Worm (Caenorhabditis elegans) whole organism, L4 larva: ENCODE measurements around the gene fipr-15.

Experiments used
- D1046.2 ChIP-seq: fragments of 200-800 bp; sonication (Bioruptor generic); IDR thresholded peaks from 2 replicates; pipeline ENCODE4 v1.3.6; 2022; ENCODE audit warnings: missing genetic modification characterization, missing compliant biosample characterization
- R02D3.7 ChIP-seq: fragments of 150-350 bp; sonication (generic microtip); optimal IDR thresholded peaks from 3 replicates; lab custom pipeline; 2014; ENCODE audit warnings: missing biosample characterization, missing genetic modification characterization
- T20F7.1 ChIP-seq: fragments of 200-800 bp; sonication (Bioruptor generic); optimal IDR thresholded peaks from 2 replicates; lab custom pipeline; 2018; ENCODE audit warnings: mild to moderate bottlenecking, missing genetic modification characterization, missing compliant biosample characterization
- ZK546.5 ChIP-seq, 2 experiments: sonication (generic microtip); optimal IDR thresholded peaks; 2 replicates each; lab custom pipeline; 2017; ENCODE audit warnings: missing biosample characterization in 2 of 2, missing genetic modification characterization in 2 of 2
- aha-1 ChIP-seq: fragments of 150-350 bp; peaks from one replicate; lab custom pipeline; 2014; ENCODE audit warnings: missing biosample characterization, missing genetic modification characterization
- ceh-20 ChIP-seq: fragments of 200-800 bp; sonication (Bioruptor generic); IDR thresholded peaks from 2 replicates; pipeline ENCODE4 v1.3.6; 2022; ENCODE audit warnings: missing genetic modification reagents, missing genetic modification characterization, missing compliant biosample characterization
- ceh-28 ChIP-seq: fragments of 150-350 bp; optimal IDR thresholded peaks from 2 replicates; lab custom pipeline; 2014; ENCODE audit warnings: missing biosample characterization, missing genetic modification reagents, missing genetic modification characterization
- ceh-62 ChIP-seq: sonication (generic microtip); optimal IDR thresholded peaks from 2 replicates; lab custom pipeline; 2017; ENCODE audit warnings: missing biosample characterization, missing genetic modification characterization
- ceh-82 ChIP-seq: sonication (generic microtip); optimal IDR thresholded peaks from 2 replicates; lab custom pipeline; 2017; ENCODE audit warnings: missing biosample characterization, missing genetic modification characterization
- ctbp-1 ChIP-seq: fragments of 200-800 bp; sonication (Bioruptor generic); IDR thresholded peaks from 2 replicates; pipeline ENCODE4 v1.3.6; 2022; ENCODE audit warnings: missing genetic modification reagents, missing genetic modification characterization, missing compliant biosample characterization
- daf-16 ChIP-seq, 3 experiments: sonication (generic microtip); optimal IDR thresholded peaks; 2 replicates each; lab custom pipeline; 2016 to 2017; ENCODE audit warnings: missing genetic modification characterization in 3 of 3, missing genetic modification reagents in 3 of 3, mild to moderate bottlenecking in 2 of 3, missing compliant biosample characterization in 2 of 3, missing biosample characterization in 1 of 3, moderate library complexity in 1 of 3
- daf-19 ChIP-seq: fragments of 200-800 bp; sonication (Bioruptor generic); conservative IDR thresholded peaks from 2 replicates; pipeline ENCODE4 v1.3.6; 2022; ENCODE audit warnings: missing genetic modification characterization, missing compliant biosample characterization
- daf-8 ChIP-seq: fragments of 200-800 bp; sonication (Bioruptor generic); IDR thresholded peaks from 2 replicates; pipeline ENCODE4 v1.3.6; 2022; ENCODE audit warnings: missing genetic modification characterization, missing compliant biosample characterization
- dmd-6 ChIP-seq: fragments of 200-800 bp; sonication (Bioruptor generic); IDR thresholded peaks from 2 replicates; pipeline ENCODE4 v1.3.6; 2022; ENCODE audit warnings: missing genetic modification reagents, missing genetic modification characterization, missing compliant biosample characterization
- dpl-1 ChIP-seq: fragments of 150-350 bp; optimal IDR thresholded peaks from 2 replicates; lab custom pipeline; 2014; ENCODE audit warnings: missing biosample characterization, missing genetic modification reagents, missing genetic modification characterization
- dve-1 ChIP-seq: sonication (generic microtip); optimal IDR thresholded peaks from 2 replicates; lab custom pipeline; 2017; ENCODE audit warnings: antibody characterized with exemption, mild to moderate bottlenecking, missing genetic modification characterization, missing compliant biosample characterization; ENCODE audit not compliant: insufficient read depth
- fkh-10 ChIP-seq: fragments of 150-350 bp; optimal IDR thresholded peaks from 2 replicates; lab custom pipeline; 2014; ENCODE audit warnings: missing biosample characterization, missing genetic modification reagents, missing genetic modification characterization
- gei-8 ChIP-seq: fragments of 200-800 bp; sonication (Bioruptor generic); optimal IDR thresholded peaks from 2 replicates; lab custom pipeline; 2018; ENCODE audit warnings: mild to moderate bottlenecking, missing genetic modification characterization, missing compliant biosample characterization
- hif-1 ChIP-seq, 2 experiments: sonication (generic microtip); optimal IDR thresholded peaks; 2 replicates each; lab custom pipeline; 2016 to 2017; ENCODE audit warnings: missing compliant biosample characterization in 2 of 2, missing genetic modification characterization in 2 of 2, missing genetic modification reagents in 2 of 2, missing genotype in 2 of 2, mild to moderate bottlenecking in 1 of 2
- hlh-11 ChIP-seq: fragments of 200-800 bp; sonication (Bioruptor generic); optimal IDR thresholded peaks from 2 replicates; lab custom pipeline; 2018; ENCODE audit warnings: mild to moderate bottlenecking, missing genetic modification characterization, missing compliant biosample characterization
- hlh-30 ChIP-seq: sonication (generic microtip); optimal IDR thresholded peaks from 2 replicates; lab custom pipeline; 2017; ENCODE audit warnings: antibody characterized with exemption, mild to moderate bottlenecking, missing genetic modification characterization, missing compliant biosample characterization; ENCODE audit not compliant: insufficient read depth
- lin-13 ChIP-seq: fragments of 150-350 bp; optimal IDR thresholded peaks from 2 replicates; lab custom pipeline; 2014; ENCODE audit warnings: missing biosample characterization, missing genetic modification reagents, missing genetic modification characterization
- lin-29 ChIP-seq: fragments of 200-800 bp; sonication (Bioruptor generic); IDR thresholded peaks from 2 replicates; pipeline ENCODE4 v1.3.6; 2022; ENCODE audit warnings: missing genetic modification reagents, missing genetic modification characterization, missing compliant biosample characterization
- lir-3 ChIP-seq: sonication (generic microtip); optimal IDR thresholded peaks from 2 replicates; lab custom pipeline; 2016; ENCODE audit warnings: mild to moderate bottlenecking, missing genetic modification characterization, missing compliant biosample characterization
- madf-5 ChIP-seq, 2 experiments: fragments of 200-800 bp; sonication (Bioruptor generic); IDR thresholded peaks; 2 replicates each; pipeline ENCODE4 v1.3.6; 2022; ENCODE audit warnings: missing compliant biosample characterization in 2 of 2, missing genetic modification characterization in 2 of 2
- mdl-1 ChIP-seq, 2 experiments: fragments of 150-350 bp in 1 of 2; sonication (generic microtip) in 1 of 2; optimal IDR thresholded peaks; 2 replicates each; lab custom pipeline; 2014 to 2017; ENCODE audit warnings: missing biosample characterization in 2 of 2, missing genetic modification characterization in 2 of 2
- mdt-29 ChIP-seq: fragments of 200-800 bp; sonication (Bioruptor generic); IDR thresholded peaks from 2 replicates; pipeline ENCODE4 v1.3.6; 2022; ENCODE audit warnings: missing genetic modification reagents, missing genetic modification characterization, missing compliant biosample characterization
- mxl-3 ChIP-seq: fragments of 200-800 bp; sonication (Bioruptor generic); optimal IDR thresholded peaks from 2 replicates; lab custom pipeline; 2018; ENCODE audit warnings: mild to moderate bottlenecking, missing genetic modification characterization, missing compliant biosample characterization
- nhr-10 ChIP-seq: fragments of 150-350 bp; optimal IDR thresholded peaks from 2 replicates; lab custom pipeline; 2014; ENCODE audit warnings: missing biosample characterization, missing genetic modification characterization
- nhr-28 ChIP-seq: fragments of 150-350 bp; optimal IDR thresholded peaks from 2 replicates; lab custom pipeline; 2014; ENCODE audit warnings: missing biosample characterization, missing genetic modification characterization
- nhr-48 ChIP-seq: sonication (generic microtip); optimal IDR thresholded peaks from 2 replicates; lab custom pipeline; 2016; ENCODE audit warnings: mild to moderate bottlenecking, missing genetic modification characterization, missing compliant biosample characterization
- nhr-76 ChIP-seq: fragments of 150-350 bp; optimal IDR thresholded peaks from 2 replicates; lab custom pipeline; 2014; ENCODE audit warnings: missing biosample characterization, missing genetic modification characterization
- nhr-77 ChIP-seq: fragments of 150-350 bp; optimal IDR thresholded peaks from 2 replicates; lab custom pipeline; 2014; ENCODE audit warnings: missing biosample characterization, missing genetic modification characterization
- pha-4 ChIP-seq, 2 experiments: fragments of 150-350 bp in 1 of 2; fragments of 200-800 bp in 1 of 2; sonication (Bioruptor generic) in 1 of 2; IDR thresholded peaks in 1 of 2; optimal IDR thresholded peaks in 1 of 2; 2 replicates each; pipeline versions ENCODE4 v1.3.6 to Lab custom; 2014 to 2022; ENCODE audit warnings: missing genetic modification characterization in 2 of 2, missing genetic modification reagents in 2 of 2, missing biosample characterization in 1 of 2, missing compliant biosample characterization in 1 of 2
- php-3 ChIP-seq: fragments of 200-800 bp; sonication (Bioruptor generic); IDR thresholded peaks from 2 replicates; pipeline ENCODE4 v1.3.6; 2022; ENCODE audit warnings: missing genetic modification reagents, missing genetic modification characterization, missing compliant biosample characterization
- pqm-1 ChIP-seq: sonication (generic microtip); optimal IDR thresholded peaks from 2 replicates; lab custom pipeline; 2017; ENCODE audit warnings: missing biosample characterization, missing genetic modification characterization
- sdz-12 ChIP-seq: fragments of 200-800 bp; sonication (Bioruptor generic); optimal IDR thresholded peaks from 2 replicates; lab custom pipeline; 2018; ENCODE audit warnings: mild to moderate bottlenecking, missing genetic modification characterization, missing compliant biosample characterization
- set-16 ChIP-seq: fragments of 200-800 bp; sonication (Bioruptor generic); IDR thresholded peaks from 2 replicates; pipeline ENCODE4 v1.3.6; 2022; ENCODE audit warnings: missing genetic modification reagents, missing genetic modification characterization, missing compliant biosample characterization
- skn-1 ChIP-seq: fragments of 150-350 bp; optimal IDR thresholded peaks from 2 replicates; lab custom pipeline; 2014; ENCODE audit warnings: missing biosample characterization, missing genetic modification characterization
- spr-3 ChIP-seq: fragments of 200-800 bp; sonication (Bioruptor generic); optimal IDR thresholded peaks from 2 replicates; lab custom pipeline; 2018; ENCODE audit warnings: mild to moderate bottlenecking, missing genetic modification characterization, missing compliant biosample characterization
- zfp-3 ChIP-seq: fragments of 200-800 bp; sonication (Bioruptor generic); conservative IDR thresholded peaks from 2 replicates; pipeline ENCODE4 v1.3.6; 2022; ENCODE audit warnings: missing genetic modification reagents, missing genetic modification characterization, missing compliant biosample characterization
- zip-2 ChIP-seq: fragments of 150-350 bp; optimal IDR thresholded peaks from 2 replicates; lab custom pipeline; 2014; ENCODE audit warnings: missing biosample characterization, missing genetic modification characterization

Gene fipr-15

DNA sequence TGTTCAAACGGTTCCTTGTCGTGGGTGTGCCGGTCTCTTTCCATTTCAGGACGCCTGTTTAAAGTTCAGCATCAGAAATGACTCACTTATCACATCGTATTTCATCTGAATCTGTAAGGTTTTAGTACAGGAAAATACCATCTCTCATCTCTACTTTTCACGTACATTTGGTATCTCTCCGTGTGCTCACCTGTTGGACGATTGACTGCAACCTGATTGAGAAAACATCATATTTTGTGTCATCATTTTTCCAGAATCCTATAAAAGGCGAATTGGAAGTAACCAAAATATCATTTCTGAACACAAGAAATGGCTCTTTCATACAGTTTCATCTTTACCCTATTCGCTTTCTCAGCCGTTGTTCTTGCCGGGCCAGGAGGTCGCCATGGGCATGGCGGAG is 19.7 kb downstream of the fipr-15 start, which contains the start of gene srlf-30:
srlf-30 (plus strand) TSS at position 301 of the 400 bp plus-strand sequence.
- TF ChIP-seq hif-1 (tag; optimal IDR thresholded peaks at IDR 0.05; lab: Kevin White, UChicago) (no peak), ctbp-1 (no peak), dpl-1 (GFP tag; lab: Kevin White, UChicago) (no peak), spr-3 (GFP tag; lab: Kevin White, UChicago) (no peak), madf-5 (GFP tag; IDR thresholded peaks at IDR 0.05; lab: Robert Waterston, UW) (no peak), skn-1 (tag; lab: Kevin White, UChicago) (no peak), lir-3 (tag; lab: Kevin White, UChicago) (no peak), ceh-82 (no peak), fkh-10 (GFP tag; lab: Kevin White, UChicago) (no peak), pha-4 (GFP tag; IDR thresholded peaks at IDR 0.05; lab: Robert Waterston, UW) (no peak), pha-4 (tag; optimal IDR thresholded peaks at IDR 0.05; lab: Kevin White, UChicago) (no peak), daf-8 (no peak), nhr-10 (tag; lab: Kevin White, UChicago) (no peak)
- TF ChIP-seq, all 104 proteins: peak for 0

DNA sequence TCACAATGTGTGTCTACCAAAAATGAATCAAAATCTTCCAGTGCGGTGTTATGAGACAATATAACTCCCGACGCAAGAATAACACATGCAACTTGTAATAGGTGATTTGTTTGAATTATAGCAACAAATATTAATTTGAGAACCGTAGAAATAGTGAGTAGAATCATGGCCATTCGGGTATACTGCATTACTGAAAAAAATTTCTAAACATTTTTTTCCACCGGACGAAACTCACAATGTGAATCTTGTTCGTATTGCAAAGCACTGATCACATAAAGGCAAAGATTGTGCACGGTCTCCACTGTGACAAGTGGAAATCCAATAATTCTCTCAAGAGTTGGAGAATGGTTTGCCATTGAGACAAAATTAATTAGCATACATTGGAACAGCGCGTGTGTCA is 22.1 kb downstream of the fipr-15 start:
- TF ChIP-seq set-16 (GFP tag; lab: Robert Waterston, UW) (no peak), aha-1 (tag; lab: Kevin White, UChicago) (peak; percentile 90), mdt-29 (GFP tag; lab: Robert Waterston, UW) (no peak), nhr-76 (tag; lab: Kevin White, UChicago) (no peak)
- TF ChIP-seq, all 104 proteins: peak for 1

DNA sequence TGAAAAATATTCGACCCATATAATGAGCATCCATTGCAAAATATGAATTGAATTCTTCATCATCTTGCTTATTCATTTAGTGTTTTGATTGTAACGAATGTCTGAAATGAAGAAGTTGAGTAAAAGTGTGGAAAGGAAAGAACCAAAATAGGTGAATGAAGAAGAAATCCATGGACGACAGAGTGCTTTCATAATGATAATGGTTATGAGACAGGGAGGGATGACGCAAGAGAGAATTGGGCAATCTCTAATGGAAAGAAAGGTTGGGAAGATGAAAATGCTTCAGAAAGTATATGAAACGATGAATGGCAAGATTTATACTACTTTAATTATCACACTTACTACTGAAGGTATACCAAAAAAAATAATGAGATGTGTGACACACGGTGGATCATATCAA is 23.9 kb downstream of the fipr-15 start, which contains the start of gene ZK596.3:
ZK596.3 (minus strand) TSS at position 101 of the 400 bp plus-strand sequence.
- TF ChIP-seq zfp-3 (GFP tag; lab: Robert Waterston, UW) (no peak), dve-1 (tag; lab: Kevin White, UChicago) (no peak), sdz-12 (GFP tag; lab: Kevin White, UChicago) (no peak), ceh-28 (tag; lab: Kevin White, UChicago) (no peak), ceh-62 (tag; lab: Kevin White, UChicago) (no peak), mdl-1 (tag; optimal IDR thresholded peaks at IDR 0.05; lab: Kevin White, UChicago) (no peak), php-3 (no peak), R02D3.7 (tag; lab: Kevin White, UChicago) (no peak), zip-2 (no peak)

DNA sequence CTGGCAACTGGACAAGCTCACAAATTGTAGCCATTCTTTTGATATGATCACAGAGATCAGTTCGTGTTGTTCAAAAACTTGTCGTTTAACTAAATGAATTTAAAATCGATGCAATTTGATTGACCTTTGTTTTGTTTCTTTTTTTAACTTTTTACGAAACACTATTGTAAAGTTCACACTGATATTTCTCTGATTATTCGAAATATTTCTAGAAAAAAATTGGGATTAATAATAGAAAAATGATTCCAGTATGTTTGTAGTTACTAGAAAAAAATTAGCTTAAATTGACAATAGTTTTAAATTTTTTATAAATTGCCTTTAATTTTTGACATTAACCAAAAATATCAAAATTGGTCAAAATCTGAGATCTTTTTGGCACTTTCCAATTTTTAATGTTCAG is 28.8 kb downstream of the fipr-15 start, which contains the start of gene ZK596.2:
ZK596.2 (minus strand) TSS at position 101 of the 400 bp plus-strand sequence.
- TF ChIP-seq ZK546.5 (tag; optimal IDR thresholded peaks at IDR 0.05; lab: Kevin White, UChicago), result no peak

DNA sequence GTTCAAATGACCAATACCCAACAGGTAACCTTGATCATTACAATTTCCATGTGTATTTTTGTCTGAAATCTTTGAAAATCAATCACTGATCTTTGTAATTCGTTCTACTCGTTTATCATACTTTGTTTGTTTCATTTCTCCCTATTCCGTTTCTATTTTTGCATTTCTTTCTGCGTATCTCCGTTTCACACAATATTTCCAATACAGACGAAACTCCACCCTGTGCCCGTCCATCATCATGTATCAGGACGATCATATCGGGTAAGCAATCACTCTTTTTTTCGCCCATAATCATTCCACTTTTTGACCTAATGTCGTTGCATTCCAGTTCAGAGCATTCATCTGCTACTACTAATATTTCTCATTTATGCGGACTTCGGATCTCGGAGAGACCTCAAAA is 29.3 kb downstream of the fipr-15 start, which contains the start of gene pyk-2:
pyk-2 (plus strand) TSS at position 206 of the 400 bp plus-strand sequence.
- no peak for TF ChIP-seq nhr-10 (tag; lab: Kevin White, UChicago)
- peak; percentile 36 for TF ChIP-seq T20F7.1 (GFP tag; lab: Kevin White, UChicago)
- TF ChIP-seq hlh-11 (tag; lab: Kevin White, UChicago), result peak; percentile 82
- peak; percentile 65 for TF ChIP-seq pqm-1 (tag; lab: Kevin White, UChicago)
- peak; percentile 41 for TF ChIP-seq nhr-77
- TF ChIP-seq daf-16 (GFP tag; optimal IDR thresholded peaks at IDR 0.05; lab: Kevin White, UChicago), result no peak
- peak; percentile 80 for TF ChIP-seq daf-16 (tag; optimal IDR thresholded peaks at IDR 0.05; lab: Kevin White, UChicago)
- no peak for TF ChIP-seq gei-8 (GFP tag; lab: Kevin White, UChicago)
- TF ChIP-seq madf-5 (GFP tag; IDR thresholded peaks at IDR 0.05; lab: Robert Waterston, UW), result no peak
- TF ChIP-seq nhr-48 (tag; lab: Kevin White, UChicago), result peak; percentile 7
- no peak for TF ChIP-seq D1046.2 (GFP tag; lab: Robert Waterston, UW)
- no peak for TF ChIP-seq mxl-3
- no peak for TF ChIP-seq ceh-20 (GFP tag; lab: Robert Waterston, UW)
- no peak for TF ChIP-seq lin-29 (GFP tag; lab: Robert Waterston, UW)
- TF ChIP-seq nhr-28 (tag; lab: Kevin White, UChicago), result peak; percentile 73
- no peak for TF ChIP-seq ceh-82
- TF ChIP-seq php-3, result 0 out of 2 replicates have a peak, but pooled peaks have one; percentile 39
- peak; percentile 77 for TF ChIP-seq dve-1 (tag; lab: Kevin White, UChicago)
- peak in 1 of 2 experiments; percentile 37 for TF ChIP-seq mdl-1 (tag; optimal IDR thresholded peaks at IDR 0.05; lab: Kevin White, UChicago)
- no peak; the same call in none of the 2 replicates for TF ChIP-seq dmd-6 (GFP tag; lab: Robert Waterston, UW)
- no peak for TF ChIP-seq lir-3 (tag; lab: Kevin White, UChicago)
- no peak for TF ChIP-seq lin-13
- TF ChIP-seq daf-19 (GFP tag; lab: Robert Waterston, UW), result no peak
- TF ChIP-seq hlh-30 (tag; lab: Kevin White, UChicago), result peak; percentile 63
